Worm (Caenorhabditis elegans) whole organism, early embryonic: ENCODE results near the gene unc-68.

Experiments
- B0310.2 ChIP-seq: sonication (generic microtip); optimal IDR thresholded peaks from 2 replicates; lab custom pipeline; 2016; ENCODE audit warnings: mild to moderate bottlenecking, missing genetic modification characterization, missing compliant biosample characterization
- F13C5.2 ChIP-seq: sonication (generic microtip); optimal IDR thresholded peaks from 2 replicates; lab custom pipeline; 2017; ENCODE audit warnings: mild to moderate bottlenecking, missing genetic modification characterization, inconsistent platforms, missing compliant biosample characterization
- aly-1 ChIP-seq: sonication (generic microtip); optimal IDR thresholded peaks from 2 replicates; lab custom pipeline; 2016; ENCODE audit warnings: missing genetic modification characterization, missing compliant biosample characterization
- ama-1 ChIP-seq: fragments of 150-350 bp; optimal IDR thresholded peaks from 2 replicates; lab custom pipeline; 2014
- ceh-13 ChIP-seq: fragments of 200-800 bp; sonication (Bioruptor generic); optimal IDR thresholded peaks from 2 replicates; lab custom pipeline; 2018; ENCODE audit warnings: mild to moderate bottlenecking, missing genetic modification characterization, missing compliant biosample characterization
- ceh-36 ChIP-seq: sonication (generic microtip); optimal IDR thresholded peaks from 2 replicates; lab custom pipeline; 2016; ENCODE audit warnings: missing genetic modification characterization, inconsistent platforms, missing compliant biosample characterization
- ets-7 ChIP-seq: sonication (generic microtip); optimal IDR thresholded peaks from 2 replicates; lab custom pipeline; 2016; ENCODE audit warnings: missing genotype, missing genetic modification characterization, missing compliant biosample characterization
- flt-1 ChIP-seq: fragments of 200-800 bp; sonication (Bioruptor generic); IDR thresholded peaks from 2 replicates; pipeline ENCODE4 v1.3.6; 2022; ENCODE audit warnings: missing genetic modification characterization, missing compliant biosample characterization
- hmbx-1 ChIP-seq: sonication (generic microtip); optimal IDR thresholded peaks from 2 replicates; lab custom pipeline; 2016; ENCODE audit warnings: mild to moderate bottlenecking, missing genetic modification characterization, missing compliant biosample characterization
- hmg-4 ChIP-seq: fragments of 200-800 bp; sonication (Bioruptor generic); optimal IDR thresholded peaks from 2 replicates; lab custom pipeline; 2018; ENCODE audit warnings: mild to moderate bottlenecking, missing genetic modification characterization, missing compliant biosample characterization
- hnd-1 ChIP-seq: sonication (generic microtip); optimal IDR thresholded peaks from 2 replicates; lab custom pipeline; 2016; ENCODE audit warnings: missing genetic modification characterization, missing compliant biosample characterization
- pes-1 ChIP-seq: fragments of 200-800 bp; sonication (Bioruptor generic); IDR thresholded peaks from 2 replicates; pipeline ENCODE4 v1.3.6; 2022; ENCODE audit warnings: missing genetic modification reagents, missing genetic modification characterization, missing compliant biosample characterization
- scrt-1 ChIP-seq: fragments of 200-800 bp; sonication (Bioruptor generic); IDR thresholded peaks from 2 replicates; pipeline ENCODE4 v1.3.6; 2022; ENCODE audit warnings: missing genetic modification characterization, missing compliant biosample characterization
- sea-1 ChIP-seq: fragments of 200-800 bp; sonication (Bioruptor generic); conservative IDR thresholded peaks from 2 replicates; pipeline ENCODE4 v1.3.6; 2022; ENCODE audit warnings: missing genetic modification characterization, missing compliant biosample characterization
- tbx-11 ChIP-seq: fragments of 200-800 bp; sonication (Bioruptor generic); IDR thresholded peaks from 2 replicates; pipeline ENCODE4 v1.3.6; 2022; ENCODE audit warnings: missing genetic modification characterization, missing compliant biosample characterization
- tbx-37 ChIP-seq: fragments of 200-800 bp; sonication (Bioruptor generic); conservative IDR thresholded peaks from 2 replicates; pipeline ENCODE4 v1.3.6; 2022; ENCODE audit warnings: missing genetic modification reagents, missing genetic modification characterization, missing compliant biosample characterization
- tra-4 ChIP-seq: sonication (generic microtip); optimal IDR thresholded peaks from 2 replicates; lab custom pipeline; 2017; ENCODE audit warnings: missing genetic modification characterization, missing compliant biosample characterization

The unc-68 gene

ce11 chrV:6917280-6917679 is 11.6 kb downstream of the unc-68 start:
- no peak for TF ChIP-seq ceh-13 (GFP tag; lab: Kevin White, UChicago)
- no peak for TF ChIP-seq hnd-1 (tag; lab: Kevin White, UChicago)
- TF ChIP-seq hmg-4 (GFP tag; lab: Kevin White, UChicago), result no peak
- no peak for TF ChIP-seq tbx-11 (GFP tag; lab: Robert Waterston, UW)
- no peak for TF ChIP-seq flt-1 (GFP tag; lab: Robert Waterston, UW)
- no peak for TF ChIP-seq B0310.2
- TF ChIP-seq tbx-37 (GFP tag; lab: Robert Waterston, UW), result no peak

- no peak for TF ChIP-seq flt-1 (GFP tag; lab: Robert Waterston, UW)
- no peak for TF ChIP-seq ceh-36
- TF ChIP-seq ets-7, result no peak
- TF ChIP-seq hmbx-1 (tag; lab: Kevin White, UChicago), result no peak
- TF ChIP-seq scrt-1, result no peak
- no peak for TF ChIP-seq hmg-4 (GFP tag; lab: Kevin White, UChicago)
- no peak for TF ChIP-seq ceh-13 (GFP tag; lab: Kevin White, UChicago)
- TF ChIP-seq tbx-11 (GFP tag; lab: Robert Waterston, UW), result no peak
- TF ChIP-seq F13C5.2 (tag; lab: Kevin White, UChicago), result no peak
- no peak for TF ChIP-seq pes-1 (GFP tag; lab: Robert Waterston, UW)
- TF ChIP-seq tra-4 (tag; lab: Kevin White, UChicago), result no peak
- TF ChIP-seq sea-1 (GFP tag; lab: Robert Waterston, UW), result no peak
- no peak for TF ChIP-seq ama-1 (lab: Kevin White, UChicago)
- TF ChIP-seq hnd-1 (tag; lab: Kevin White, UChicago), result no peak
- TF ChIP-seq tbx-37 (GFP tag; lab: Robert Waterston, UW), result no peak
- TF ChIP-seq aly-1 (tag; lab: Kevin White, UChicago), result no peak
- no peak for TF ChIP-seq B0310.2
These were observed 22.4 kb downstream of the unc-68 start for ce11 chrV:6906435-6906834.

DNA sequence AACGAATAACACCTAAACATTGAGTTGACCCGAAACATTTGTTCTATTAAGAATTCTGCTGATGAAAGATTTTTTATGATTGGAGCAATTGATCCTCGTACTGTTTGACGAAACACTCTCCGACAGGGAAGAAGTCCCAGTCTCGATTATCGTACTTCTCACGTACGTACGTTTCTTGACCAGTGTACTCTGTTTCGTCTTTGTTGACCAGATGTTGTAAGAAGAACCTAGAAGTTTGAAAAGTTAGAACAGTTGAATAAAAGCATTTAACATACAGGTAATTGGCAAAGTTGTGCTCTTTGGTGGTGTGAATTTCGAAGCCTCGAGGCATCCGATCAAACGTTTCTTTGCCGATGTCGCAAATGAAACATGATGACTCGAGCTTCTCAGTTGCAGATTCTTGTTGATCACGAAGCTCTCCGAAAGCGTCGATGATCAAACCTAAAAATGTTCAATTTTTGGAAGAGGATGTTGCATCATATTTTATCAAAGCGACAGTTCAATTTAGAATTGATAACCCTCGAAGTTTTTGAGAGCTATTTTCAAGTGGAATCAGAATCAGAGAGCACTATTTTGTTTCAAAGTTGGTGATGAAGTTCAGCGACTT is 26.8 kb downstream of the unc-68 start:
- TF ChIP-seq flt-1 (GFP tag; lab: Robert Waterston, UW), result no peak
- TF ChIP-seq tra-4 (tag; lab: Kevin White, UChicago), result no peak
- TF ChIP-seq ama-1 (lab: Kevin White, UChicago), result no peak
- TF ChIP-seq hmg-4 (GFP tag; lab: Kevin White, UChicago), result no peak
- TF ChIP-seq tbx-11 (GFP tag; lab: Robert Waterston, UW), result no peak
- TF ChIP-seq F13C5.2 (tag; lab: Kevin White, UChicago), result no peak
- TF ChIP-seq ceh-36, result no peak
- TF ChIP-seq B0310.2, result no peak
- TF ChIP-seq aly-1 (tag; lab: Kevin White, UChicago), result no peak
- TF ChIP-seq scrt-1, result no peak
- no peak for TF ChIP-seq tbx-37 (GFP tag; lab: Robert Waterston, UW)
- TF ChIP-seq sea-1 (GFP tag; lab: Robert Waterston, UW), result no peak
- TF ChIP-seq ets-7, result no peak
- no peak for TF ChIP-seq pes-1 (GFP tag; lab: Robert Waterston, UW)
- TF ChIP-seq ceh-13 (GFP tag; lab: Kevin White, UChicago), result no peak
- no peak for TF ChIP-seq hnd-1 (tag; lab: Kevin White, UChicago)
- TF ChIP-seq hmbx-1 (tag; lab: Kevin White, UChicago), result no peak

ce11 chrV:6900814-6901592 is 27.8 kb downstream of the unc-68 start:
- TF ChIP-seq ceh-36 (no peak), aly-1 (tag; lab: Kevin White, UChicago) (no peak), scrt-1 (no peak), hnd-1 (tag; lab: Kevin White, UChicago) (no peak), B0310.2 (no peak), F13C5.2 (tag; lab: Kevin White, UChicago) (no peak), tbx-37 (GFP tag; lab: Robert Waterston, UW) (no peak), ama-1 (lab: Kevin White, UChicago) (no peak), hmg-4 (GFP tag; lab: Kevin White, UChicago) (no peak), tbx-11 (GFP tag; lab: Robert Waterston, UW) (no peak), flt-1 (GFP tag; lab: Robert Waterston, UW) (no peak), hmbx-1 (tag; lab: Kevin White, UChicago) (no peak), ets-7 (no peak), tra-4 (tag; lab: Kevin White, UChicago) (no peak), ceh-13 (GFP tag; lab: Kevin White, UChicago) (no peak)

DNA sequence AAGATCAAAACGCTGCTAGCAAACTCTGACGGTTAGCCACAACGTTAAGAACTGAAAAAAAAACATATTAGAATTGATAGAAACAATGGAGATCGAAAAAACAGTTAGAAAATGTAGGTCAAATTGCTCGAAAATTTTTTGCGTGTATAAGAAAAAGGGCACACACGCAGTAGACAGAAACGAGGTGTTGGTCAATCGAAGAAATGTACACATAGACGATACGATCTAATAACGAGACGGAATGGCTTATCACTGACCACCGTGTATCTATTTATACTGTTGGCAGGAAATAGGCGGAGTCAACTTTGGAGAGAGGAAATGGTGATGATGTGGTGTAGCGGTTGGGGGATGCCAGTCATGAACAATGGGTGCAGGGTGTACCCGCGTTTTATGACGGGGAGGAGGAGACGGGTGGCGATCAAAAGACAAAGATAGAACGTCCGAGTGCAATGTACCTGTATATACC is 28.6 kb downstream of the unc-68 start, which contains the start of gene odc-1:
Gene odc-1 (minus strand): TSS at position 51 of the 466 bp plus-strand sequence.
- TF ChIP-seq tra-4 (tag; lab: Kevin White, UChicago) (no peak), tbx-37 (GFP tag; lab: Robert Waterston, UW) (no peak), ceh-36 (no peak), tbx-11 (GFP tag; lab: Robert Waterston, UW) (no peak), ama-1 (lab: Kevin White, UChicago) (no peak), ets-7 (no peak), hmg-4 (GFP tag; lab: Kevin White, UChicago) (no peak), flt-1 (GFP tag; lab: Robert Waterston, UW) (no peak), hmbx-1 (tag; lab: Kevin White, UChicago) (no peak), ceh-13 (GFP tag; lab: Kevin White, UChicago) (no peak), pes-1 (GFP tag; lab: Robert Waterston, UW) (no peak), hnd-1 (tag; lab: Kevin White, UChicago) (no peak), B0310.2 (no peak), aly-1 (tag; lab: Kevin White, UChicago) (no peak), F13C5.2 (tag; lab: Kevin White, UChicago) (no peak), scrt-1 (no peak), sea-1 (GFP tag; lab: Robert Waterston, UW) (no peak)

ce11 chrV:6896700-6897099 is 32.1 kb downstream of the unc-68 start, which contains the start of gene K11C4.1:
Gene K11C4.1, plus strand, starts transcription at chrV:6897000.
- TF ChIP-seq ceh-13 (GFP tag; lab: Kevin White, UChicago) (no peak), pes-1 (GFP tag; lab: Robert Waterston, UW) (no peak), sea-1 (GFP tag; lab: Robert Waterston, UW) (no peak), hmbx-1 (tag; lab: Kevin White, UChicago) (no peak), aly-1 (tag; lab: Kevin White, UChicago) (no peak), hnd-1 (tag; lab: Kevin White, UChicago) (no peak), tra-4 (tag; lab: Kevin White, UChicago) (no peak), ceh-36 (no peak), ets-7 (no peak), B0310.2 (no peak), flt-1 (GFP tag; lab: Robert Waterston, UW) (no peak)
